Worm (Caenorhabditis elegans) whole organism, late embryonic: ENCODE results near the gene hsp-6.

Source experiments
- C08G9.2 ChIP-seq: sonication (generic microtip); optimal IDR thresholded peaks from 2 replicates; lab custom pipeline; 2016; ENCODE audit warnings: mild to moderate bottlenecking, missing genetic modification characterization, moderate library complexity, missing compliant biosample characterization
- C38D4.7 ChIP-seq: fragments of 200-800 bp; sonication (Bioruptor generic); optimal IDR thresholded peaks from 2 replicates; lab custom pipeline; 2018; ENCODE audit warnings: mild to moderate bottlenecking, missing genetic modification characterization, moderate library complexity, missing compliant biosample characterization
- F13H6.1 ChIP-seq: sonication (generic microtip); optimal IDR thresholded peaks from 2 replicates; lab custom pipeline; 2016; ENCODE audit warnings: missing genetic modification characterization, missing compliant biosample characterization
- ahr-1 ChIP-seq: sonication (generic microtip); optimal IDR thresholded peaks from 2 replicates; lab custom pipeline; 2016; ENCODE audit warnings: missing genetic modification characterization, missing compliant biosample characterization
- ama-1 ChIP-seq: fragments of 150-350 bp; optimal IDR thresholded peaks from 2 replicates; lab custom pipeline; 2014
- ceh-18 ChIP-seq: sonication (generic microtip); optimal IDR thresholded peaks from 2 replicates; lab custom pipeline; 2016; ENCODE audit warnings: missing genetic modification characterization, missing compliant biosample characterization
- ceh-2 ChIP-seq: sonication (generic microtip); optimal IDR thresholded peaks from 2 replicates; lab custom pipeline; 2016; ENCODE audit warnings: missing genotype, missing genetic modification characterization, missing compliant biosample characterization
- ceh-22 ChIP-seq: sonication (generic microtip); optimal IDR thresholded peaks from 2 replicates; lab custom pipeline; 2017; ENCODE audit warnings: missing biosample characterization, missing genetic modification characterization
- ceh-30 ChIP-seq: fragments of 150-350 bp; optimal IDR thresholded peaks from 2 replicates; lab custom pipeline; 2014; ENCODE audit warnings: missing biosample characterization, missing genetic modification characterization
- ceh-31 ChIP-seq: sonication (generic microtip); optimal IDR thresholded peaks from 2 replicates; lab custom pipeline; 2016; ENCODE audit warnings: missing genetic modification characterization, missing compliant biosample characterization
- ceh-45 ChIP-seq: fragments of 200-800 bp; sonication (Bioruptor generic); IDR thresholded peaks from 2 replicates; pipeline ENCODE4 v1.3.6; 2022; ENCODE audit warnings: missing genetic modification reagents, missing genetic modification characterization, missing compliant biosample characterization
- ceh-9 ChIP-seq: sonication (generic microtip); optimal IDR thresholded peaks from 2 replicates; lab custom pipeline; 2016; ENCODE audit warnings: mild to moderate bottlenecking, missing genetic modification characterization, inconsistent platforms, missing compliant biosample characterization
- dve-1 ChIP-seq: sonication (generic microtip); optimal IDR thresholded peaks from 2 replicates; lab custom pipeline; 2017; ENCODE audit warnings: antibody characterized with exemption, mild to moderate bottlenecking, missing genetic modification characterization, missing compliant biosample characterization
- elt-2 ChIP-seq: sonication (generic microtip); optimal IDR thresholded peaks from 2 replicates; lab custom pipeline; 2016; ENCODE audit warnings: missing genetic modification reagents, missing genetic modification characterization, missing compliant biosample characterization
- elt-4 ChIP-seq: sonication (generic microtip); optimal IDR thresholded peaks from 2 replicates; lab custom pipeline; 2016; ENCODE audit warnings: missing genetic modification characterization, missing compliant biosample characterization
- ets-4 ChIP-seq: sonication (generic microtip); optimal IDR thresholded peaks from 2 replicates; lab custom pipeline; 2016; ENCODE audit warnings: missing genetic modification characterization, missing compliant biosample characterization
- fax-1 ChIP-seq: sonication (generic microtip); optimal IDR thresholded peaks from 2 replicates; lab custom pipeline; 2016; ENCODE audit warnings: missing genotype, missing genetic modification characterization, missing compliant biosample characterization
- gmeb-2 ChIP-seq: sonication (generic microtip); optimal IDR thresholded peaks from 2 replicates; lab custom pipeline; 2016; ENCODE audit warnings: missing genetic modification characterization, inconsistent platforms, missing compliant biosample characterization
- hlh-13 ChIP-seq: fragments of 200-800 bp; sonication (Bioruptor generic); optimal IDR thresholded peaks from 2 replicates; lab custom pipeline; 2018; ENCODE audit warnings: mild to moderate bottlenecking, missing genetic modification characterization, missing compliant biosample characterization
- hlh-15 ChIP-seq: sonication (generic microtip); optimal IDR thresholded peaks from 2 replicates; lab custom pipeline; 2016; ENCODE audit warnings: missing genetic modification characterization, missing compliant biosample characterization
- hlh-30 ChIP-seq: sonication (generic microtip); optimal IDR thresholded peaks from 2 replicates; lab custom pipeline; 2017; ENCODE audit warnings: antibody characterized with exemption, missing genetic modification characterization, missing compliant biosample characterization; ENCODE audit not compliant: insufficient read depth
- lim-6 ChIP-seq: sonication (generic microtip); optimal IDR thresholded peaks from 2 replicates; lab custom pipeline; 2016; ENCODE audit warnings: missing genetic modification characterization, missing compliant biosample characterization
- lin-11 ChIP-seq: fragments of 200-800 bp; sonication (Bioruptor generic); optimal IDR thresholded peaks from 2 replicates; lab custom pipeline; 2018; ENCODE audit warnings: mild to moderate bottlenecking, missing genetic modification characterization, missing compliant biosample characterization
- nhr-232 ChIP-seq: sonication (generic microtip); optimal IDR thresholded peaks from 2 replicates; lab custom pipeline; 2016; ENCODE audit warnings: missing genetic modification characterization, missing compliant biosample characterization
- npax-4 ChIP-seq: sonication (generic microtip); optimal IDR thresholded peaks from 2 replicates; lab custom pipeline; 2016; ENCODE audit warnings: missing genetic modification characterization, missing compliant biosample characterization
- odd-2 ChIP-seq: sonication (generic microtip); optimal IDR thresholded peaks from 2 replicates; lab custom pipeline; 2017; ENCODE audit warnings: antibody characterized with exemption, mild to moderate bottlenecking, missing genetic modification characterization, missing compliant biosample characterization
- pag-3 ChIP-seq: sonication (generic microtip); optimal IDR thresholded peaks from 2 replicates; lab custom pipeline; 2016; ENCODE audit warnings: missing compliant biosample characterization, missing genetic modification characterization, borderline replicate concordance
- pat-9 ChIP-seq: fragments of 200-800 bp; sonication (Bioruptor generic); optimal IDR thresholded peaks from 2 replicates; lab custom pipeline; 2018; ENCODE audit warnings: mild to moderate bottlenecking, missing genetic modification characterization, moderate library complexity, missing compliant biosample characterization
- pax-1 ChIP-seq: fragments of 150-350 bp; optimal IDR thresholded peaks from 2 replicates; lab custom pipeline; 2014; ENCODE audit warnings: missing biosample characterization, missing genetic modification characterization
- pha-4 ChIP-seq: fragments of 150-350 bp; optimal IDR thresholded peaks from 2 replicates; lab custom pipeline; 2018; ENCODE audit warnings: missing biosample characterization, missing genetic modification reagents, missing genetic modification characterization
- pqm-1 ChIP-seq: sonication (generic microtip); optimal IDR thresholded peaks from 2 replicates; lab custom pipeline; 2016; ENCODE audit warnings: missing genetic modification characterization, missing compliant biosample characterization
- pros-1 ChIP-seq: fragments of 150-350 bp; optimal IDR thresholded peaks from 2 replicates; lab custom pipeline; 2014; ENCODE audit warnings: missing biosample characterization, missing genetic modification reagents, missing genetic modification characterization
- sdc-2 ChIP-seq: sonication (generic microtip); optimal IDR thresholded peaks from 2 replicates; lab custom pipeline; 2016; ENCODE audit warnings: missing genotype, missing genetic modification characterization, missing compliant biosample characterization
- sox-2 ChIP-seq: fragments of 200-800 bp; sonication (Bioruptor generic); IDR thresholded peaks from 2 replicates; pipeline ENCODE4 v1.3.6; 2022; ENCODE audit warnings: missing genetic modification reagents, missing genetic modification characterization, missing compliant biosample characterization
- ttx-3 ChIP-seq: sonication (generic microtip); optimal IDR thresholded peaks from 2 replicates; lab custom pipeline; 2016; ENCODE audit warnings: missing genetic modification reagents, missing genetic modification characterization, missing compliant biosample characterization
- unc-42 ChIP-seq: sonication (generic microtip); optimal IDR thresholded peaks from 2 replicates; lab custom pipeline; 2016; ENCODE audit warnings: missing genotype, missing genetic modification characterization, missing compliant biosample characterization
- unc-86 ChIP-seq: sonication (generic microtip); optimal IDR thresholded peaks from 2 replicates; lab custom pipeline; 2016; ENCODE audit warnings: missing genetic modification characterization, missing compliant biosample characterization
- ztf-16 ChIP-seq: sonication (generic microtip); optimal IDR thresholded peaks from 2 replicates; lab custom pipeline; 2017; ENCODE audit warnings: missing genetic modification characterization, missing compliant biosample characterization

hsp-6 gene

ce11 chrV:4801943-4802342, 24.6 kb downstream of the hsp-6 start:
- TF ChIP-seq ttx-3 (tag; lab: Kevin White, UChicago) (no peak), hlh-15 (tag; lab: Kevin White, UChicago) (no peak), pqm-1 (no peak), ets-4 (no peak), odd-2 (tag; lab: Kevin White, UChicago) (no peak), elt-2 (no peak), fax-1 (no peak), ztf-16 (tag; lab: Kevin White, UChicago) (no peak), pha-4 (tag; lab: Kevin White, UChicago) (no peak), dve-1 (tag; lab: Kevin White, UChicago) (no peak), unc-86 (tag; lab: Kevin White, UChicago) (no peak), hlh-13 (no peak), elt-4 (tag; lab: Kevin White, UChicago) (no peak), pag-3 (tag; lab: Kevin White, UChicago) (no peak), lin-11 (no peak), C08G9.2 (no peak), hlh-30 (no peak), ceh-9 (tag; lab: Kevin White, UChicago) (no peak), ceh-18 (no peak)

ce11 chrV:4800794-4801193, 25.8 kb downstream of the hsp-6 start, which contains the start of gene R02F11.1:
TSS of gene R02F11.1 (plus strand) at chrV:4801094.
- TF ChIP-seq ceh-31 (tag; lab: Kevin White, UChicago): no peak
- no peak for TF ChIP-seq pax-1 (tag; lab: Kevin White, UChicago)
- no peak for TF ChIP-seq ama-1
- no peak for TF ChIP-seq unc-86 (tag; lab: Kevin White, UChicago)

ce11 chrV:4794308-4794707, 32.3 kb downstream of the hsp-6 start, which contains the start of gene R02F11.2:
TSS of gene R02F11.2 (plus strand) at chrV:4794599.
- no peak for TF ChIP-seq lim-6 (tag; lab: Kevin White, UChicago)
- TF ChIP-seq ttx-3 (tag; lab: Kevin White, UChicago): no peak
- no peak for TF ChIP-seq ahr-1
- TF ChIP-seq gmeb-2 (tag; lab: Kevin White, UChicago): no peak
- TF ChIP-seq ceh-30: no peak
- no peak for TF ChIP-seq sox-2 (GFP tag; lab: Robert Waterston, UW)
- TF ChIP-seq unc-42 (tag; lab: Kevin White, UChicago): no peak
- no peak for TF ChIP-seq npax-4
- no peak for TF ChIP-seq odd-2 (tag; lab: Kevin White, UChicago)
- no peak for TF ChIP-seq ceh-2 (tag; lab: Kevin White, UChicago)

- TF ChIP-seq ceh-31 (tag; lab: Kevin White, UChicago) (no peak), F13H6.1 (tag; lab: Kevin White, UChicago) (no peak), ceh-22 (tag; lab: Kevin White, UChicago) (no peak), unc-86 (tag; lab: Kevin White, UChicago) (no peak), sdc-2 (no peak), ceh-45 (GFP tag; lab: Robert Waterston, UW) (no peak), C38D4.7 (GFP tag; lab: Kevin White, UChicago) (no peak), lim-6 (tag; lab: Kevin White, UChicago) (no peak), odd-2 (tag; lab: Kevin White, UChicago) (no peak), pros-1 (tag; lab: Kevin White, UChicago) (no peak), pat-9 (tag; lab: Kevin White, UChicago) (no peak), nhr-232 (no peak)
These were observed 35.0 kb downstream of the hsp-6 start, which contains the start of gene R02F11.11 for ce11 chrV:4791569-4791968. TSS of gene R02F11.11 (plus strand) at chrV:4791869.
